Worm (Caenorhabditis elegans) whole organism, midembryonic: ENCODE measurements around the gene F35G12.7.

Experiments used
- T22C8.4 ChIP-seq: fragments of 200-800 bp; sonication (Bioruptor generic); IDR thresholded peaks from 2 replicates; pipeline ENCODE4 v1.3.6; 2022; ENCODE audit warnings: missing genetic modification characterization, missing compliant biosample characterization
- cog-1 ChIP-seq: sonication (generic microtip); optimal IDR thresholded peaks from 2 replicates; lab custom pipeline; 2016; ENCODE audit warnings: missing genetic modification characterization, missing compliant biosample characterization
- flt-1 ChIP-seq: fragments of 200-800 bp; sonication (Bioruptor generic); IDR thresholded peaks from 2 replicates; pipeline ENCODE4 v1.3.6; 2022; ENCODE audit warnings: missing genetic modification characterization, missing compliant biosample characterization
- klf-2 ChIP-seq: fragments of 200-800 bp; sonication (Bioruptor generic); conservative IDR thresholded peaks from 2 replicates; pipeline ENCODE4 v1.3.6; 2022; ENCODE audit warnings: missing genetic modification reagents, missing genetic modification characterization, missing compliant biosample characterization
- med-1 ChIP-seq: sonication (generic microtip); optimal IDR thresholded peaks from 2 replicates; lab custom pipeline; 2017; ENCODE audit warnings: missing genetic modification characterization, mild to moderate bottlenecking, missing compliant biosample characterization, antibody characterized with exemption, missing genetic modification reagents; ENCODE audit not compliant: insufficient read depth
- ref-1 ChIP-seq: fragments of 200-800 bp; sonication (Bioruptor generic); conservative IDR thresholded peaks from 2 replicates; pipeline ENCODE4 v1.3.6; 2022; ENCODE audit warnings: missing genetic modification reagents, missing genetic modification characterization, missing compliant biosample characterization
- tab-1 ChIP-seq: fragments of 200-800 bp; sonication (Bioruptor generic); IDR thresholded peaks from 2 replicates; pipeline ENCODE4 v1.3.6; 2022; ENCODE audit warnings: missing genetic modification characterization, missing compliant biosample characterization
- ztf-23 ChIP-seq: fragments of 200-800 bp; sonication (Bioruptor generic); IDR thresholded peaks from 2 replicates; pipeline ENCODE4 v1.3.6; 2022; ENCODE audit warnings: missing genetic modification reagents, missing genetic modification characterization, missing compliant biosample characterization
- ztf-29 ChIP-seq: fragments of 200-800 bp; sonication (Bioruptor generic); IDR thresholded peaks from 2 replicates; pipeline ENCODE4 v1.3.6; 2022; ENCODE audit warnings: missing genetic modification reagents, missing genetic modification characterization, missing compliant biosample characterization

F35G12.7 gene

DNA sequence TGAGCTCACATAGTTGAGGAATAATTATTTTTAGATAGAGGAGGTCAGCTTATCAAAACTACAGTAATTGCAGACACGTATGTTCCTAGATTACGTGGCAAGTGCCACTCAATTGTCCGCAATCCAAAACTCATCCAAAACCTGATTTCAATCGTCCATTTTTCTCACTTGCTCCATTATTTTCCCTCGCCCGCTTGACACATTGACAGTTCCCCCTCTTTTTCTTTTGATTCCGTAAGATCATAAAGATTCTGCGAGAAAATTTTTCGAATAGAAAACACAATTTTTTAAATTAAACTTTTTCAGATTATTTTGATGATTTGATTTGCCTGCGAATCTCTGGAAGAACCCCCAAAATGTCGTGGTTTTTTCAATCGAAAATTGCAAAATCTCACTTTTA lies 38.4 kb downstream of the F35G12.7 start, which contains the start of gene M88.4:
M88.4 (plus strand) TSS at position 301 of the 400 bp plus-strand sequence.
- TF ChIP-seq flt-1 (GFP tag; lab: Robert Waterston, UW) (no peak), tab-1 (GFP tag; lab: Robert Waterston, UW) (no peak), ztf-23 (GFP tag; lab: Robert Waterston, UW) (no peak), klf-2 (GFP tag; lab: Robert Waterston, UW) (no peak), ztf-29 (GFP tag; lab: Robert Waterston, UW) (no peak), T22C8.4 (GFP tag; lab: Robert Waterston, UW) (no peak), med-1 (no peak), ref-1 (GFP tag; lab: Robert Waterston, UW) (no peak), cog-1 (tag; lab: Kevin White, UChicago) (no peak)

DNA sequence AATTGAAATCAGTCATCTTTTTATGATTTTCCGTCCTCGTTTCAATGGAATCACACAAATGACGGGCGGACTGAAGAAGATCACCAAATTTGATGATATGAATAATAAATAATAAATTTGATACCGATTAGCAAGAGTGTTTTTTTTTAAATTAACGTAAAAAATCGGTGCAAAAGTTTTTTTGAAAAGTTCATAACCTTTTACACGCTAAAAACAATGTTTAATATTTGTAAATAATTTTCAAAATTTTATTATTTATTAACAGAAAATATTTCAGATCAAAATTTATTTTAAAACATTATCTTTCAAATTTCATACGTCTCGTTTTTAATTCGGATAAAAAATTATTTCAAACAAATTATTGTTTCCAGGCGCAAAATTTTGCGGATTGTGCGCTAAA lies 42.2 kb downstream of the F35G12.7 start, which contains the start of gene M88.3:
M88.3 (minus strand) TSS at position 101 of the 400 bp plus-strand sequence.
- TF ChIP-seq med-1 (no peak), ztf-29 (GFP tag; lab: Robert Waterston, UW) (no peak), cog-1 (tag; lab: Kevin White, UChicago) (no peak), T22C8.4 (GFP tag; lab: Robert Waterston, UW) (no peak), klf-2 (GFP tag; lab: Robert Waterston, UW) (no peak), ztf-23 (GFP tag; lab: Robert Waterston, UW) (no peak), flt-1 (GFP tag; lab: Robert Waterston, UW) (no peak), ref-1 (GFP tag; lab: Robert Waterston, UW) (no peak), tab-1 (GFP tag; lab: Robert Waterston, UW) (no peak)

DNA sequence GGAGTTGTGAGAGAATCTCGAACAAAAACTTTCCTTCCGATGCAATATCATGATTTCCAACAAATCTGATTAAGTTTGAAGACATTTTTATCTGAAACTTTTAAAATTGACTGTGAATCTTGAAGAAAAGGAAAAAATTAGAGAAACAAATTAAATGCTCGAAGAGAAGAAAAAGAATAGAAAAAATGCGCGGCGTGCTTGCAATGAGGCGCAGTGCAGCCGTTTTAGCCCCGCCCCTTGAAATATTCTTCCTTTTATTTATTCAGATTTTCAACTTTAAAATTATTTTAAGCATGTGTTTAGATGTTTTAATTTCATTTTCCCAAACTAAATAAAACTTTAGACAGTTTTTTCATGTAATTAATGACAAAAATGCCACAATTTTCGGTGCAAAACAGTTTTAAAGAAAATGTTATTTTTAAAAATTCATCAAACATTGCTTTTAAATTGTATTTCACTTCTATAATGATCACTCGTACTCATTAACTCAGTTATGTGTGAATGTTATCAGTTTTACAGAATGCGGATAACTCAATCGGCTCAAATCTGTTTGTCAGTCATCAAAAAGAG lies 44.7 kb downstream of the F35G12.7 start, which contains the start of the genes mrps-34 and cisd-3.1:
mrps-34 (minus strand) TSS at position 91 of the 570 bp plus-strand sequence.
cisd-3.1 (plus strand) TSS at position 520 of the 570 bp plus-strand sequence.
- TF ChIP-seq flt-1 (GFP tag; lab: Robert Waterston, UW) (peak; percentile 62; the same call in 1 of the 2 replicates), tab-1 (GFP tag; lab: Robert Waterston, UW) (no peak; the same call in 1 of the 2 replicates), ztf-29 (GFP tag; lab: Robert Waterston, UW) (no peak), ztf-23 (GFP tag; lab: Robert Waterston, UW) (no peak), ref-1 (GFP tag; lab: Robert Waterston, UW) (no peak), cog-1 (tag; lab: Kevin White, UChicago) (peak; percentile 8), T22C8.4 (GFP tag; lab: Robert Waterston, UW) (no peak), klf-2 (GFP tag; lab: Robert Waterston, UW) (no peak), med-1 (peak; percentile 70)

DNA sequence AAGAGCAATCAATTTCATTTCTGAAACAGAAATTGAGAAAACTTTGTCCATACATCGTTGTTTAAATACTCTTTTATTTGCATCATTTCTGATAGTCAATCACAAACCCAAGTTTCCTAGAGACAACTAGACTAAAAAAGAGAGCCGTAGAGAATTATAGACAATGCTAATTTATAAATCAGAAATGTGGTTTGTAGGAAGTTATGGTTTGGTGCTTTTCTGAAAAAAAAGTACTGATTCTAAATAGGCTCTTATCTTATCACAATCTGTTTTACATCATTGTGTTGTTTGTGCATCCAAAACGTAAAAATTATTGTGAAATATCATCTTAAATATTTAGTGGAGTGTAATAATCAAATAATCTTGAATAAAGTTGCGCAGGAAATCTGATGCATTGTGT lies 46.5 kb downstream of the F35G12.7 start, which contains the start of gene ugt-62:
ugt-62 (minus strand) TSS at position 20 of the 400 bp plus-strand sequence.
- TF ChIP-seq flt-1 (GFP tag; lab: Robert Waterston, UW) (no peak), med-1 (no peak), tab-1 (GFP tag; lab: Robert Waterston, UW) (no peak), cog-1 (tag; lab: Kevin White, UChicago) (no peak), T22C8.4 (GFP tag; lab: Robert Waterston, UW) (no peak), ztf-23 (GFP tag; lab: Robert Waterston, UW) (no peak), ztf-29 (GFP tag; lab: Robert Waterston, UW) (no peak), klf-2 (GFP tag; lab: Robert Waterston, UW) (no peak), ref-1 (GFP tag; lab: Robert Waterston, UW) (no peak)
